Worm (Caenorhabditis elegans) whole organism, late embryonic: ENCODE data around the gene mksr-2.
A peak's percentile ranks its signal among the peaks of the same experiment; 100 is the strongest.

Experiments used
- C08G9.2 ChIP-seq: sonication (generic microtip); optimal IDR thresholded peaks from 2 replicates; lab custom pipeline; 2016; ENCODE audit warnings: mild to moderate bottlenecking, missing genetic modification characterization, moderate library complexity, missing compliant biosample characterization
- C38D4.7 ChIP-seq: fragments of 200-800 bp; sonication (Bioruptor generic); optimal IDR thresholded peaks from 2 replicates; lab custom pipeline; 2018; ENCODE audit warnings: mild to moderate bottlenecking, missing genetic modification characterization, moderate library complexity, missing compliant biosample characterization
- F13H6.1 ChIP-seq: sonication (generic microtip); optimal IDR thresholded peaks from 2 replicates; lab custom pipeline; 2016; ENCODE audit warnings: missing genetic modification characterization, missing compliant biosample characterization
- K02D7.2 ChIP-seq: sonication (generic microtip); optimal IDR thresholded peaks from 2 replicates; lab custom pipeline; 2017; ENCODE audit warnings: mild to moderate bottlenecking, missing genetic modification characterization, missing compliant biosample characterization
- K09A11.1 ChIP-seq: sonication (generic microtip); optimal IDR thresholded peaks from 2 replicates; lab custom pipeline; 2017; ENCODE audit warnings: antibody characterized with exemption, mild to moderate bottlenecking, missing genetic modification characterization, missing compliant biosample characterization; ENCODE audit not compliant: insufficient read depth
- Y22D7AL.16 ChIP-seq: sonication (generic microtip); optimal IDR thresholded peaks from 2 replicates; lab custom pipeline; 2016; ENCODE audit warnings: missing genetic modification characterization, missing compliant biosample characterization
- ahr-1 ChIP-seq: sonication (generic microtip); optimal IDR thresholded peaks from 2 replicates; lab custom pipeline; 2016; ENCODE audit warnings: missing genetic modification characterization, missing compliant biosample characterization
- ceh-14 ChIP-seq: sonication (generic microtip); optimal IDR thresholded peaks from 2 replicates; lab custom pipeline; 2016; ENCODE audit warnings: missing genotype, missing genetic modification characterization, missing compliant biosample characterization
- ceh-18 ChIP-seq: sonication (generic microtip); optimal IDR thresholded peaks from 2 replicates; lab custom pipeline; 2016; ENCODE audit warnings: missing genetic modification characterization, missing compliant biosample characterization
- ceh-19 ChIP-seq: fragments of 200-800 bp; sonication (Bioruptor generic); optimal IDR thresholded peaks from 2 replicates; lab custom pipeline; 2018; ENCODE audit warnings: mild to moderate bottlenecking, missing genetic modification characterization, missing compliant biosample characterization
- ceh-2 ChIP-seq: sonication (generic microtip); optimal IDR thresholded peaks from 2 replicates; lab custom pipeline; 2016; ENCODE audit warnings: missing genotype, missing genetic modification characterization, missing compliant biosample characterization
- ceh-22 ChIP-seq: sonication (generic microtip); optimal IDR thresholded peaks from 2 replicates; lab custom pipeline; 2017; ENCODE audit warnings: missing biosample characterization, missing genetic modification characterization
- ceh-30 ChIP-seq: fragments of 150-350 bp; optimal IDR thresholded peaks from 2 replicates; lab custom pipeline; 2014; ENCODE audit warnings: missing biosample characterization, missing genetic modification characterization
- ceh-31 ChIP-seq: sonication (generic microtip); optimal IDR thresholded peaks from 2 replicates; lab custom pipeline; 2016; ENCODE audit warnings: missing genetic modification characterization, missing compliant biosample characterization
- ceh-48 ChIP-seq: sonication (generic microtip); optimal IDR thresholded peaks from 2 replicates; lab custom pipeline; 2016; ENCODE audit warnings: missing genetic modification characterization, inconsistent platforms, missing compliant biosample characterization
- ceh-6 ChIP-seq: fragments of 200-800 bp; sonication (Bioruptor generic); optimal IDR thresholded peaks from 2 replicates; lab custom pipeline; 2018; ENCODE audit warnings: mild to moderate bottlenecking, missing genetic modification characterization, missing compliant biosample characterization
- che-1 ChIP-seq: sonication (generic microtip); optimal IDR thresholded peaks from 2 replicates; lab custom pipeline; 2016; ENCODE audit warnings: mild to moderate bottlenecking, missing genetic modification characterization, missing compliant biosample characterization
- dve-1 ChIP-seq: sonication (generic microtip); optimal IDR thresholded peaks from 2 replicates; lab custom pipeline; 2017; ENCODE audit warnings: antibody characterized with exemption, mild to moderate bottlenecking, missing genetic modification characterization, missing compliant biosample characterization
- fax-1 ChIP-seq: sonication (generic microtip); optimal IDR thresholded peaks from 2 replicates; lab custom pipeline; 2016; ENCODE audit warnings: missing genotype, missing genetic modification characterization, missing compliant biosample characterization
- fkh-10 ChIP-seq: fragments of 150-350 bp; optimal IDR thresholded peaks from 2 replicates; lab custom pipeline; 2014; ENCODE audit warnings: missing biosample characterization, missing genetic modification reagents, missing genetic modification characterization
- fkh-6 ChIP-seq: sonication (generic microtip); optimal IDR thresholded peaks from 2 replicates; lab custom pipeline; 2016; ENCODE audit warnings: missing genetic modification characterization, missing compliant biosample characterization
- hlh-13 ChIP-seq: fragments of 200-800 bp; sonication (Bioruptor generic); optimal IDR thresholded peaks from 2 replicates; lab custom pipeline; 2018; ENCODE audit warnings: mild to moderate bottlenecking, missing genetic modification characterization, missing compliant biosample characterization
- hlh-15 ChIP-seq: sonication (generic microtip); optimal IDR thresholded peaks from 2 replicates; lab custom pipeline; 2016; ENCODE audit warnings: missing genetic modification characterization, missing compliant biosample characterization
- hlh-30 ChIP-seq: sonication (generic microtip); optimal IDR thresholded peaks from 2 replicates; lab custom pipeline; 2017; ENCODE audit warnings: antibody characterized with exemption, missing genetic modification characterization, missing compliant biosample characterization; ENCODE audit not compliant: insufficient read depth
- hlh-6 ChIP-seq: sonication (generic microtip); optimal IDR thresholded peaks from 2 replicates; lab custom pipeline; 2016; ENCODE audit warnings: missing genotype, missing genetic modification characterization, missing compliant biosample characterization
- lin-11 ChIP-seq: fragments of 200-800 bp; sonication (Bioruptor generic); optimal IDR thresholded peaks from 2 replicates; lab custom pipeline; 2018; ENCODE audit warnings: mild to moderate bottlenecking, missing genetic modification characterization, missing compliant biosample characterization
- mec-3 ChIP-seq: sonication (generic microtip); optimal IDR thresholded peaks from 2 replicates; lab custom pipeline; 2016; ENCODE audit warnings: borderline replicate concordance, missing genetic modification characterization, missing compliant biosample characterization
- nhr-232 ChIP-seq: sonication (generic microtip); optimal IDR thresholded peaks from 2 replicates; lab custom pipeline; 2016; ENCODE audit warnings: missing genetic modification characterization, missing compliant biosample characterization
- odd-2 ChIP-seq: sonication (generic microtip); optimal IDR thresholded peaks from 2 replicates; lab custom pipeline; 2017; ENCODE audit warnings: antibody characterized with exemption, mild to moderate bottlenecking, missing genetic modification characterization, missing compliant biosample characterization
- pat-9 ChIP-seq: fragments of 200-800 bp; sonication (Bioruptor generic); optimal IDR thresholded peaks from 2 replicates; lab custom pipeline; 2018; ENCODE audit warnings: mild to moderate bottlenecking, missing genetic modification characterization, moderate library complexity, missing compliant biosample characterization
- pha-2 ChIP-seq: sonication (generic microtip); optimal IDR thresholded peaks from 2 replicates; lab custom pipeline; 2017; ENCODE audit warnings: mild to moderate bottlenecking, missing genetic modification characterization, missing compliant biosample characterization
- pha-4 ChIP-seq: fragments of 150-350 bp; optimal IDR thresholded peaks from 2 replicates; lab custom pipeline; 2018; ENCODE audit warnings: missing biosample characterization, missing genetic modification reagents, missing genetic modification characterization
- pqm-1 ChIP-seq: sonication (generic microtip); optimal IDR thresholded peaks from 2 replicates; lab custom pipeline; 2016; ENCODE audit warnings: missing genetic modification characterization, missing compliant biosample characterization
- pros-1 ChIP-seq: fragments of 150-350 bp; optimal IDR thresholded peaks from 2 replicates; lab custom pipeline; 2014; ENCODE audit warnings: missing biosample characterization, missing genetic modification reagents, missing genetic modification characterization
- ref-2 ChIP-seq: sonication (generic microtip); optimal IDR thresholded peaks from 2 replicates; lab custom pipeline; 2016; ENCODE audit warnings: missing genetic modification characterization, missing compliant biosample characterization
- sdc-2 ChIP-seq: sonication (generic microtip); optimal IDR thresholded peaks from 2 replicates; lab custom pipeline; 2016; ENCODE audit warnings: missing genotype, missing genetic modification characterization, missing compliant biosample characterization
- sox-2 ChIP-seq: fragments of 200-800 bp; sonication (Bioruptor generic); IDR thresholded peaks from 2 replicates; pipeline ENCODE4 v1.3.6; 2022; ENCODE audit warnings: missing genetic modification reagents, missing genetic modification characterization, missing compliant biosample characterization
- syd-9 ChIP-seq: sonication (generic microtip); optimal IDR thresholded peaks from 2 replicates; lab custom pipeline; 2016; ENCODE audit warnings: mild to moderate bottlenecking, missing genetic modification characterization, moderate library complexity, missing compliant biosample characterization
- tbx-2 ChIP-seq: sonication (generic microtip); optimal IDR thresholded peaks from 2 replicates; lab custom pipeline; 2016; ENCODE audit warnings: missing genetic modification characterization, missing compliant biosample characterization
- unc-3 ChIP-seq, 2 experiments: fragments of 200-800 bp in 1 of 2; sonication (Bioruptor generic) in 1 of 2; sonication (generic microtip) in 1 of 2; conservative IDR thresholded peaks in 1 of 2; optimal IDR thresholded peaks in 1 of 2; 2 replicates each; pipeline versions ENCODE4 v1.3.6 to Lab custom; 2016 to 2022; ENCODE audit warnings: missing compliant biosample characterization in 2 of 2, missing genetic modification characterization in 2 of 2, missing genetic modification reagents in 1 of 2
- unc-42 ChIP-seq: sonication (generic microtip); optimal IDR thresholded peaks from 2 replicates; lab custom pipeline; 2016; ENCODE audit warnings: missing genotype, missing genetic modification characterization, missing compliant biosample characterization
- unc-55 ChIP-seq: sonication (generic microtip); optimal IDR thresholded peaks from 2 replicates; lab custom pipeline; 2017; ENCODE audit warnings: missing biosample characterization, missing genetic modification reagents, missing genetic modification characterization
- ztf-16 ChIP-seq: sonication (generic microtip); optimal IDR thresholded peaks from 2 replicates; lab custom pipeline; 2017; ENCODE audit warnings: missing genetic modification characterization, missing compliant biosample characterization

The mksr-2 gene

ce11 chrIV:2306447-2306846 is at the start of gene mksr-2:
Gene mksr-2 (minus strand): TSS chrIV:2306547.
- TF ChIP-seq pha-4 (tag; lab: Kevin White, UChicago) (no peak), nhr-232 (no peak), F13H6.1 (tag; lab: Kevin White, UChicago) (no peak), hlh-6 (tag; lab: Kevin White, UChicago) (no peak), ref-2 (tag; lab: Kevin White, UChicago) (no peak)

- peak; percentile 21 for TF ChIP-seq unc-42 (tag; lab: Kevin White, UChicago)
- no peak for TF ChIP-seq hlh-6 (tag; lab: Kevin White, UChicago)
Observed at ce11 chrIV:2348862-2349321, 42.5 kb upstream of the mksr-2 start, which contains the start of the genes ppgn-1 and tftc-1. Gene ppgn-1 (minus strand): TSS chrIV:2348912. Gene tftc-1 (plus strand): TSS chrIV:2349271.

ce11 chrIV:2334012-2334411 is 27.7 kb upstream of the mksr-2 start:
- TF ChIP-seq tbx-2 (tag; lab: Kevin White, UChicago) (no peak), ceh-18 (no peak), sox-2 (GFP tag; lab: Robert Waterston, UW) (no peak), unc-55 (no peak), sdc-2 (tag; lab: Kevin White, UChicago) (no peak), ceh-19 (GFP tag; lab: Kevin White, UChicago) (no peak), pha-4 (tag; lab: Kevin White, UChicago) (no peak), K02D7.2 (no peak), lin-11 (tag; lab: Kevin White, UChicago) (no peak), pha-2 (tag; lab: Kevin White, UChicago) (no peak), fax-1 (tag; lab: Kevin White, UChicago) (no peak), che-1 (tag; lab: Kevin White, UChicago) (no peak), fkh-10 (GFP tag; lab: Kevin White, UChicago) (no peak), ceh-30 (tag; lab: Kevin White, UChicago) (no peak), K09A11.1 (no peak), ztf-16 (tag; lab: Kevin White, UChicago) (no peak), hlh-13 (GFP tag; lab: Kevin White, UChicago) (no peak)

- no peak for TF ChIP-seq C38D4.7
- TF ChIP-seq unc-3 (GFP tag; conservative IDR thresholded peaks at IDR 0.05; lab: Robert Waterston, UW) = no peak
- TF ChIP-seq unc-3 (tag; optimal IDR thresholded peaks at IDR 0.05; lab: Kevin White, UChicago) = no peak
- TF ChIP-seq ceh-30 (tag; lab: Kevin White, UChicago) = no peak
- TF ChIP-seq pqm-1 = no peak
- no peak for TF ChIP-seq ceh-31 (tag; lab: Kevin White, UChicago)
- no peak for TF ChIP-seq pros-1
- TF ChIP-seq syd-9 = no peak
- no peak for TF ChIP-seq ceh-18
- no peak for TF ChIP-seq fkh-6 (tag; lab: Kevin White, UChicago)
- TF ChIP-seq pha-4 (tag; lab: Kevin White, UChicago) = no peak
- TF ChIP-seq unc-55 = no peak
- no peak for TF ChIP-seq ceh-22 (tag; lab: Kevin White, UChicago)
- TF ChIP-seq hlh-30 (tag; lab: Kevin White, UChicago) = no peak
- no peak for TF ChIP-seq Y22D7AL.16 (tag; lab: Kevin White, UChicago)
- no peak for TF ChIP-seq hlh-6 (tag; lab: Kevin White, UChicago)
- TF ChIP-seq K02D7.2 = no peak
- no peak for TF ChIP-seq C08G9.2 (tag; lab: Kevin White, UChicago)
- TF ChIP-seq mec-3 (tag; lab: Kevin White, UChicago) = no peak
Observed at ce11 chrIV:2329540-2329939, 23.2 kb upstream of the mksr-2 start, which contains the start of gene nhr-236. Gene nhr-236 (minus strand): TSS chrIV:2329640.

- TF ChIP-seq fkh-6 (tag; lab: Kevin White, UChicago) = no peak
- TF ChIP-seq ceh-31 (tag; lab: Kevin White, UChicago) = no peak
- no peak for TF ChIP-seq unc-42 (tag; lab: Kevin White, UChicago)
- no peak for TF ChIP-seq ceh-6 (GFP tag; lab: Kevin White, UChicago)
- no peak for TF ChIP-seq che-1 (tag; lab: Kevin White, UChicago)
- TF ChIP-seq hlh-15 (tag; lab: Kevin White, UChicago) = no peak
- TF ChIP-seq ahr-1 (tag; lab: Kevin White, UChicago) = no peak
- TF ChIP-seq ceh-48 (tag; lab: Kevin White, UChicago) = no peak
- TF ChIP-seq ceh-14 (tag; lab: Kevin White, UChicago) = no peak
- TF ChIP-seq pat-9 (tag; lab: Kevin White, UChicago) = no peak
- no peak for TF ChIP-seq fax-1 (tag; lab: Kevin White, UChicago)
- no peak for TF ChIP-seq ceh-2 (tag; lab: Kevin White, UChicago)
- TF ChIP-seq odd-2 = no peak
- no peak for TF ChIP-seq syd-9
- no peak for TF ChIP-seq dve-1 (tag; lab: Kevin White, UChicago)
Observed at ce11 chrIV:2327317-2327716, 21.0 kb upstream of the mksr-2 start.
